Fruit fly (Drosophila melanogaster) whole organism, adult: ENCODE measurements around the gene CG45544.

ENCODE experiments used
- CG7101 ChIP-seq: fragments of 200-800 bp; sonication (Bioruptor generic); optimal IDR thresholded peaks from 2 replicates; lab custom pipeline; 2018; ENCODE audit warnings: missing biosample characterization, mild to moderate bottlenecking, missing genetic modification characterization, moderate library complexity
- Clk ChIP-seq: fragments of 200-800 bp; sonication (Bioruptor generic); optimal IDR thresholded peaks from 2 replicates; lab custom pipeline; 2017; ENCODE audit warnings: missing biosample characterization, missing genetic modification characterization
- Hr96 ChIP-seq: fragments of 200-800 bp; sonication (Bioruptor generic); optimal IDR thresholded peaks from 2 replicates; lab custom pipeline; 2016; ENCODE audit warnings: missing biosample characterization, missing genetic modification characterization

dm6 chr3R:29219948-29220347 is 36.3 kb upstream of the CG45544 start, which contains the start of gene eEF1gamma:
- TF ChIP-seq Hr96 (peak; percentile 96), Clk (GFP tag; lab: Kevin White, UChicago) (peak; percentile 87), CG7101 (tag; lab: Kevin White, UChicago) (peak; percentile 94)
